Worm (Caenorhabditis elegans) whole organism, young adult: ENCODE results near the gene F20G2.5.
A peak's percentile ranks its signal among the peaks of the same experiment; 100 is the strongest.

Source experiments
- B0336.3 ChIP-seq: fragments of 200-800 bp; sonication (Bioruptor generic); IDR thresholded peaks from 2 replicates; pipeline ENCODE4 v1.3.6; 2022; ENCODE audit warnings: missing genetic modification characterization, missing compliant biosample characterization
- F33H1.4 ChIP-seq: fragments of 200-800 bp; sonication (Bioruptor generic); IDR thresholded peaks from 2 replicates; pipeline ENCODE4 v1.3.6; 2022; ENCODE audit warnings: missing genetic modification reagents, missing genetic modification characterization, missing compliant biosample characterization
- F39B2.1 ChIP-seq: fragments of 200-800 bp; sonication (Bioruptor generic); IDR thresholded peaks from 2 replicates; pipeline ENCODE4 v1.3.6; 2022; ENCODE audit warnings: missing genetic modification reagents, missing genetic modification characterization, missing compliant biosample characterization
- F55B11.4 ChIP-seq: sonication (generic microtip); optimal IDR thresholded peaks from 2 replicates; lab custom pipeline; 2016; ENCODE audit warnings: missing compliant biosample characterization, missing genetic modification characterization, borderline replicate concordance; ENCODE audit not compliant: insufficient read depth
- F57A8.1 ChIP-seq: fragments of 200-800 bp; sonication (Bioruptor generic); optimal IDR thresholded peaks from 2 replicates; lab custom pipeline; 2018; ENCODE audit warnings: mild to moderate bottlenecking, missing genetic modification characterization, moderate library complexity, missing compliant biosample characterization
- K11D2.4 ChIP-seq: fragments of 200-800 bp; sonication (Bioruptor generic); IDR thresholded peaks from 2 replicates; pipeline ENCODE4 v1.3.6; 2022; ENCODE audit warnings: missing genetic modification reagents, missing genetic modification characterization, missing compliant biosample characterization
- Y56A3A.18 ChIP-seq: fragments of 200-800 bp; sonication (Bioruptor generic); IDR thresholded peaks from 2 replicates; pipeline ENCODE4 v1.3.6; 2022; ENCODE audit warnings: missing genetic modification reagents, missing genetic modification characterization, missing compliant biosample characterization
- ama-1 ChIP-seq, 3 experiments: fragments of 150-350 bp in 1 of 3; sonication (generic microtip) in 2 of 3; optimal IDR thresholded peaks; 2 replicates each; lab custom pipeline; 2014 to 2018; ENCODE audit warnings: missing biosample characterization in 2 of 3, missing genetic modification characterization in 2 of 3, missing genetic modification reagents in 2 of 3
- aptf-2 ChIP-seq: fragments of 200-800 bp; sonication (Bioruptor generic); conservative IDR thresholded peaks from 2 replicates; pipeline ENCODE4 v1.3.6; 2022; ENCODE audit warnings: missing genetic modification reagents, missing genetic modification characterization, missing compliant biosample characterization
- atf-7 ChIP-seq: sonication (generic microtip); optimal IDR thresholded peaks from 2 replicates; lab custom pipeline; 2017; ENCODE audit warnings: mild to moderate bottlenecking, missing genetic modification characterization, missing compliant biosample characterization
- attf-3 ChIP-seq: fragments of 200-800 bp; sonication (Bioruptor generic); conservative IDR thresholded peaks from 2 replicates; pipeline ENCODE4 v1.3.6; 2022; ENCODE audit warnings: missing genetic modification reagents, missing genetic modification characterization, missing compliant biosample characterization
- attf-6 ChIP-seq: fragments of 200-800 bp; sonication (Bioruptor generic); IDR thresholded peaks from 2 replicates; pipeline ENCODE4 v1.3.6; 2022; ENCODE audit warnings: missing genetic modification reagents, missing genetic modification characterization, missing compliant biosample characterization
- bed-1 ChIP-seq: fragments of 200-800 bp; sonication (Bioruptor generic); IDR thresholded peaks from 2 replicates; pipeline ENCODE4 v1.3.6; 2022; ENCODE audit warnings: missing genetic modification reagents, missing genetic modification characterization, missing compliant biosample characterization
- cebp-1 ChIP-seq, 2 experiments: fragments of 200-800 bp in 1 of 2; sonication (Bioruptor generic) in 1 of 2; sonication (generic microtip) in 1 of 2; IDR thresholded peaks in 1 of 2; optimal IDR thresholded peaks in 1 of 2; 2 replicates each; pipeline versions ENCODE4 v1.3.6 to Lab custom; 2017 to 2022; ENCODE audit warnings: missing compliant biosample characterization in 2 of 2, missing genetic modification characterization in 2 of 2, mild to moderate bottlenecking in 1 of 2, missing genetic modification reagents in 1 of 2, moderate library complexity in 1 of 2
- chd-7 ChIP-seq: sonication (generic microtip); optimal IDR thresholded peaks from 2 replicates; lab custom pipeline; 2016; ENCODE audit warnings: mild to moderate bottlenecking, missing genetic modification characterization, moderate library complexity, missing compliant biosample characterization
- dox-1 ChIP-seq: fragments of 200-800 bp; sonication (Bioruptor generic); IDR thresholded peaks from 2 replicates; pipeline ENCODE4 v1.3.6; 2022; ENCODE audit warnings: missing genetic modification reagents, missing genetic modification characterization, missing compliant biosample characterization
- dpff-1 ChIP-seq: sonication (generic microtip); optimal IDR thresholded peaks from 2 replicates; lab custom pipeline; 2017; ENCODE audit warnings: mild to moderate bottlenecking, missing genetic modification characterization, missing compliant biosample characterization
- dpl-1 ChIP-seq: fragments of 150-350 bp; optimal IDR thresholded peaks from 2 replicates; lab custom pipeline; 2014; ENCODE audit warnings: missing biosample characterization, missing genetic modification reagents, missing genetic modification characterization
- ekl-4 ChIP-seq: fragments of 200-800 bp; sonication (Bioruptor generic); IDR thresholded peaks from 2 replicates; pipeline ENCODE4 v1.3.6; 2022; ENCODE audit warnings: missing genetic modification reagents, missing genetic modification characterization, missing compliant biosample characterization
- him-1 ChIP-seq: sonication (generic microtip); optimal IDR thresholded peaks from 2 replicates; lab custom pipeline; 2016; ENCODE audit warnings: missing genotype, missing genetic modification reagents, missing genetic modification characterization, missing compliant biosample characterization
- let-526 ChIP-seq: fragments of 200-800 bp; sonication (Bioruptor generic); IDR thresholded peaks from 2 replicates; pipeline ENCODE4 v1.3.6; 2022; ENCODE audit warnings: missing genetic modification reagents, missing genetic modification characterization, missing compliant biosample characterization
- lin-40 ChIP-seq: sonication (generic microtip); optimal IDR thresholded peaks from 2 replicates; lab custom pipeline; 2016; ENCODE audit warnings: missing genetic modification characterization, mild to moderate bottlenecking, missing compliant biosample characterization, missing genotype, missing genetic modification reagents
- lsy-27 ChIP-seq: sonication (generic microtip); optimal IDR thresholded peaks from 2 replicates; lab custom pipeline; 2017; ENCODE audit warnings: missing genetic modification characterization, mild to moderate bottlenecking, missing compliant biosample characterization, antibody characterized with exemption, missing genotype, borderline replicate concordance; ENCODE audit not compliant: insufficient read depth
- madf-6 ChIP-seq: fragments of 200-800 bp; sonication (Bioruptor generic); IDR thresholded peaks from 2 replicates; pipeline ENCODE4 v1.3.6; 2022; ENCODE audit warnings: missing genetic modification reagents, missing genetic modification characterization, missing compliant biosample characterization
- madf-8 ChIP-seq: fragments of 200-800 bp; sonication (Bioruptor generic); conservative IDR thresholded peaks from 2 replicates; pipeline ENCODE4 v1.3.6; 2022; ENCODE audit warnings: missing genetic modification reagents, missing genetic modification characterization, missing compliant biosample characterization
- nhr-80 ChIP-seq: sonication (generic microtip); optimal IDR thresholded peaks from 2 replicates; lab custom pipeline; 2016; ENCODE audit warnings: missing genetic modification characterization, missing compliant biosample characterization
- pbrm-1 ChIP-seq: fragments of 200-800 bp; sonication (Bioruptor generic); IDR thresholded peaks from 2 replicates; pipeline ENCODE4 v1.3.6; 2022; ENCODE audit warnings: missing genetic modification reagents, missing genetic modification characterization, missing compliant biosample characterization
- rcor-1 ChIP-seq: fragments of 200-800 bp; sonication (Bioruptor generic); IDR thresholded peaks from 2 replicates; pipeline ENCODE4 v1.3.6; 2022; ENCODE audit warnings: missing genetic modification reagents, missing genetic modification characterization, missing compliant biosample characterization
- rpc-1 ChIP-seq, 2 experiments: fragments of 150-350 bp in 1 of 2; sonication (generic microtip) in 1 of 2; optimal IDR thresholded peaks; 2 replicates each; lab custom pipeline; 2014 to 2018; ENCODE audit warnings: missing biosample characterization in 1 of 2, missing genetic modification characterization in 1 of 2, missing genetic modification reagents in 1 of 2, missing genotype in 1 of 2
- snpc-4 ChIP-seq, 5 experiments: fragments of 150-350 bp in 1 of 5; sonication (generic microtip) in 4 of 5; optimal IDR thresholded peaks; 2 replicates each; lab custom pipeline; 2014 to 2018; ENCODE audit warnings: missing genetic modification characterization in 5 of 5, missing biosample characterization in 3 of 5, antibody characterized with exemption in 2 of 5, mild to moderate bottlenecking in 2 of 5, missing compliant biosample characterization in 2 of 5, missing genotype in 2 of 5, moderate library complexity in 2 of 5, missing genetic modification reagents in 1 of 5
- tbx-9 ChIP-seq: sonication (generic microtip); optimal IDR thresholded peaks from 2 replicates; lab custom pipeline; 2016; ENCODE audit warnings: borderline replicate concordance, missing genetic modification characterization, inconsistent platforms, missing compliant biosample characterization
- tlf-1 ChIP-seq: fragments of 200-800 bp; sonication (Bioruptor generic); optimal IDR thresholded peaks from 2 replicates; lab custom pipeline; 2018; ENCODE audit warnings: mild to moderate bottlenecking, missing genetic modification characterization, missing compliant biosample characterization
- unc-62 ChIP-seq: fragments of 150-350 bp; optimal IDR thresholded peaks from 2 replicates; lab custom pipeline; 2014; ENCODE audit warnings: missing biosample characterization, missing genetic modification reagents, missing genetic modification characterization
- zfh-2 ChIP-seq: fragments of 200-800 bp; sonication (Bioruptor generic); conservative IDR thresholded peaks from 2 replicates; pipeline ENCODE4 v1.3.6; 2022; ENCODE audit warnings: missing genetic modification reagents, missing genetic modification characterization, missing compliant biosample characterization
- ztf-18 ChIP-seq: sonication (generic microtip); optimal IDR thresholded peaks from 2 replicates; lab custom pipeline; 2016; ENCODE audit warnings: missing genotype, mild to moderate bottlenecking, missing genetic modification characterization, missing compliant biosample characterization
- ztf-26 ChIP-seq: sonication (generic microtip); optimal IDR thresholded peaks from 2 replicates; lab custom pipeline; 2017; ENCODE audit warnings: missing genetic modification characterization, missing compliant biosample characterization
- ztf-6 ChIP-seq: fragments of 200-800 bp; sonication (Bioruptor generic); IDR thresholded peaks from 2 replicates; pipeline ENCODE4 v1.3.6; 2022; ENCODE audit warnings: missing genetic modification reagents, missing genetic modification characterization, missing compliant biosample characterization

F20G2.5 gene

DNA sequence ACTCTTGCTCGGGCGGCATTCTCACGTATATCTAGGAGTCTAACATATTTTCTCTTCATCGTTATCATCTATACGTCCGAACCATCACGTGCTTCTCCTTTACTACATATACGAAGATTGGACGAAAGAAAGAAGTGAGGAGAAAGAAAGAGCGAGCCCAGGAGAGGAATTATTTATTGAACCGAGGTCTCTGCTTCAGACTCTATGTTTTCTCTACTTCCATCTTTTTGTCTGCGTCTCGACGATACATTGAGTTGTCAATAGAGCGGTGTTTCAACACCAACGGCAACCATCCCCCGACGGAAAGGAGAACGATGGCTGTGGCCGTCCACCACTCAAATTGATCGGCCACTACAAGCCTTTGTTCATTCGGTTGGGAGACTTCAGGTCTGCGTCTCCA lies 18.1 kb downstream of the F20G2.5 start (continued):
- peak; percentile 72; the same call in 1 of the 2 replicates for TF ChIP-seq cebp-1 (GFP tag; IDR thresholded peaks at IDR 0.05; lab: Robert Waterston, UW)
- TF ChIP-seq cebp-1 (tag; optimal IDR thresholded peaks at IDR 0.05; lab: Kevin White, UChicago) = peak; percentile 88
- TF ChIP-seq lsy-27 (tag; lab: Kevin White, UChicago) = no peak
- TF ChIP-seq Y56A3A.18 (GFP tag; lab: Robert Waterston, UW) = 0 out of 2 replicates have a peak, but pooled peaks have one; percentile 51
- TF ChIP-seq nhr-80 (tag; lab: Kevin White, UChicago) = peak; percentile 93
- peak; percentile 85 for TF ChIP-seq zfh-2 (GFP tag; lab: Robert Waterston, UW)
- TF ChIP-seq unc-62 (GFP tag; lab: Kevin White, UChicago) = peak; percentile 44
- TF ChIP-seq let-526 (GFP tag; lab: Robert Waterston, UW) = peak; percentile 61; the same call in 1 of the 2 replicates
- 0 out of 2 replicates have a peak, but pooled peaks have one; percentile 27 for TF ChIP-seq K11D2.4 (GFP tag; lab: Robert Waterston, UW)
- TF ChIP-seq ztf-18 = peak; percentile 48
- peak; percentile 24; the same call in 1 of the 2 replicates for TF ChIP-seq rcor-1 (GFP tag; lab: Robert Waterston, UW)

DNA sequence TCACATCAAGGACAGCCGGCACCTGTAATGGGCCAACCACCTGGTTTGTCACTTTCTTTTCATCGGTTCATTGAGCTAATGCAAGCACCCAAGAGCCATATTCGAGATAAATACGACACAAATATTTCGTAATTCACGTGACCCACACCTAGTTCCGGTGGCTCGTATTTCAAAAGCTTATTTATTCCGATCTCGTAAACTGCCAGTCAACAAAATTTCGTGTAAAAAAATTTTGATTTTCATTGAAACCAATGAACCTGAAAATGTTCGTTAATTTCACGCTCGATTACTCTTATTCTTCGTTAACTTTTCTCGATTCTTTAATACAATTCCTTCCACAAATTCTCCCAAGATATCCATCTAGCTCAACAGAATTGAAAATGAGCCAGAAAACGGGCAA lies 18.8 kb downstream of the F20G2.5 start:
- TF ChIP-seq ztf-6 (GFP tag; lab: Robert Waterston, UW) (no peak), chd-7 (no peak), cebp-1 (GFP tag; IDR thresholded peaks at IDR 0.05; lab: Robert Waterston, UW) (no peak), cebp-1 (tag; optimal IDR thresholded peaks at IDR 0.05; lab: Kevin White, UChicago) (peak; percentile 57)

- TF ChIP-seq attf-3 (no peak), him-1 (tag; lab: Kevin White, UChicago) (no peak), F55B11.4 (tag; lab: Kevin White, UChicago) (no peak), F57A8.1 (GFP tag; lab: Kevin White, UChicago) (no peak), bed-1 (GFP tag; lab: Robert Waterston, UW) (no peak), attf-6 (GFP tag; lab: Robert Waterston, UW) (no peak), ekl-4 (no peak), aptf-2 (GFP tag; lab: Robert Waterston, UW) (no peak), tlf-1 (no peak), tbx-9 (tag; lab: Kevin White, UChicago) (no peak), rcor-1 (GFP tag; lab: Robert Waterston, UW) (no peak), lin-40 (tag; lab: Kevin White, UChicago) (no peak), B0336.3 (GFP tag; lab: Robert Waterston, UW) (no peak), snpc-4 (GFP tag; optimal IDR thresholded peaks at IDR 0.05; lab: Kevin White, UChicago) (no peak), snpc-4 (tag; optimal IDR thresholded peaks at IDR 0.05; lab: Kevin White, UChicago) (no peak), madf-8 (GFP tag; lab: Robert Waterston, UW) (no peak)
These were observed 19.2 kb downstream of the F20G2.5 start for ce11 chrV:13790557-13790956.

DNA sequence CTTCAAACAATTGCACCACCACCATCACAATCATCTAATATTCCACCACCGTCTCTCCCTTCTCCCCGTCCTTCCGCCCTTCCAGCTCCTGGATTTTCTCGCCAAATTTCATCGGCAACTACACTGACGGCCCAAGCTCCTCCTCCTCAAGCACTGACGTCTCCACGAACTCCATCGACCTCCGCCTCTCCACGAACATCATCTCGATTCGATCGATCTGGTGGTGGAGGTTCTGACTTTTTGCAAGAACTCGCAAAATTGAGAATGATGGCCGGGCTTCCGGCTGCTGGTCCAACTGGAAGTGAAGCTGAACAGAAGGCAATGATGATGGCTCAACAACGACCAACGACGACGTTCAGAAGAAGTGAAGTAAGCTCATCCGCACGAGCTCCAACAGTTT lies 22.7 kb downstream of the F20G2.5 start:
- TF ChIP-seq dox-1 (GFP tag; lab: Robert Waterston, UW) (0 out of 2 replicates have a peak, but pooled peaks have one; percentile 38), dpff-1 (tag; lab: Kevin White, UChicago) (no peak), rcor-1 (GFP tag; lab: Robert Waterston, UW) (no peak), zfh-2 (GFP tag; lab: Robert Waterston, UW) (peak; percentile 72)

ce11 chrV:13796246-13796776 lies 25.0 kb downstream of the F20G2.5 start, which contains the start of gene twk-32:
Gene twk-32 (plus strand): TSS chrV:13796641.
- no peak for TF ChIP-seq rpc-1 (optimal IDR thresholded peaks at IDR 0.05; lab: Kevin White, UChicago)
- no peak for TF ChIP-seq rpc-1 (tag; optimal IDR thresholded peaks at IDR 0.05; lab: Kevin White, UChicago)
- peak; percentile 31; the same call in 1 of the 2 replicates for TF ChIP-seq dox-1 (GFP tag; lab: Robert Waterston, UW)
- 0 out of 2 replicates have a peak, but pooled peaks have one; percentile 15 for TF ChIP-seq K11D2.4 (GFP tag; lab: Robert Waterston, UW)
- 0 out of 2 replicates have a peak, but pooled peaks have one; percentile 3 for TF ChIP-seq madf-6 (GFP tag; lab: Robert Waterston, UW)
- peak; percentile 24 for TF ChIP-seq dpff-1 (tag; lab: Kevin White, UChicago)
- TF ChIP-seq F39B2.1 (GFP tag; lab: Robert Waterston, UW) = no peak
- peak; percentile 58 for TF ChIP-seq B0336.3 (GFP tag; lab: Robert Waterston, UW)
- TF ChIP-seq atf-7 (tag; lab: Kevin White, UChicago) = no peak
- TF ChIP-seq pbrm-1 (GFP tag; lab: Robert Waterston, UW) = 0 out of 2 replicates have a peak, but pooled peaks have one; percentile 8
- TF ChIP-seq F33H1.4 (GFP tag; lab: Robert Waterston, UW) = no peak
- TF ChIP-seq cebp-1 (GFP tag; IDR thresholded peaks at IDR 0.05; lab: Robert Waterston, UW) = no peak
- TF ChIP-seq cebp-1 (tag; optimal IDR thresholded peaks at IDR 0.05; lab: Kevin White, UChicago) = peak; percentile 51
- TF ChIP-seq ekl-4 = 0 out of 2 replicates have a peak, but pooled peaks have one; percentile 29
- no peak for TF ChIP-seq dpl-1 (GFP tag; lab: Kevin White, UChicago)
- TF ChIP-seq ama-1 (optimal IDR thresholded peaks at IDR 0.05; lab: Kevin White, UChicago) = no peak
- no peak for TF ChIP-seq ama-1 (GFP tag; optimal IDR thresholded peaks at IDR 0.05; lab: Kevin White, UChicago)
- TF ChIP-seq ztf-26 (tag; lab: Kevin White, UChicago) = peak; percentile 23
